In the genomic region with DNA sequence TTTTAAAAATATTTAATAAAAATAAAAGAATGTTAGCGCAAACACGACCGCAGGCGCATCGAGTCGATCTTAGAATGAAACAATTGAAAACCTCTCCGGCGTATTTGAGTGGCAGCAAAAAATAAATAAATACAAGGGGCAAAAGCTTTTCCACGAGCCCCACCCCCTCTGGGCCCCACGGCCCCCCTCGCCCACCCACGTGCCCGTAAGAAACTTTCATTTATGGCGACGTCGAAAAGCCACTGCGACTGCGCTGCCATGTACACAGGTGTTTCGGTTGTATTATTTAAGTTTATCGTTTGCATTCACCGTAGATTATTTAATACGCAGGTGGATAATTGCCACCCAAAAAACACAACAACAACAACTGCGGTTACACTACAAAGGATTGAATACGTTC, we compare ENCODE assay signal across 1 fruit fly cellular context.
TF ChIP-seq lines count a peak whose summit lies in the region.

No protein-coding gene starts in this region.

TF ChIP-seq in whole organism, embryonic, 481 proteins besides CTCF, POLR2A, EP300 and RAD21 (continued from another document):
- TF ChIP-seq zfh1 (GFP tag; IDR thresholded peaks at IDR 0.05; lab: Robert Waterston, UW) (no peak), al (GFP tag; IDR thresholded peaks at IDR 0.05; lab: Robert Waterston, UW) (no peak), row (GFP tag; IDR thresholded peaks at IDR 0.05; lab: Robert Waterston, UW) (no peak), CG30020 (tag; optimal IDR thresholded peaks at IDR 0.05; lab: Kevin White, UChicago) (no peak), mam (GFP tag; optimal IDR thresholded peaks at IDR 0.05; lab: Kevin White, UChicago) (no peak), CG13894 (tag; optimal IDR thresholded peaks at IDR 0.05; lab: Kevin White, UChicago) (peak; percentile 6), CG8359 (GFP tag; optimal IDR thresholded peaks at IDR 0.05; lab: Kevin White, UChicago; ENCODE audit: borderline replicate concordance) (no peak), Tbp (GFP tag; optimal IDR thresholded peaks at IDR 0.05; lab: Kevin White, UChicago) (no peak), cwo (GFP tag; optimal IDR thresholded peaks at IDR 0.05; lab: Kevin White, UChicago) (peak; percentile 32), CG2678 (tag; optimal IDR thresholded peaks at IDR 0.05; lab: Kevin White, UChicago) (no peak), Optix (GFP tag; IDR thresholded peaks at IDR 0.05; lab: Robert Waterston, UW) (no peak), ro (GFP tag; IDR thresholded peaks at IDR 0.05; lab: Robert Waterston, UW) (no peak), CG7745 (tag; optimal IDR thresholded peaks at IDR 0.05; lab: Kevin White, UChicago) (no peak), fru (optimal IDR thresholded peaks at IDR 0.05; lab: Kevin White, UChicago) (no peak), Bgb (GFP tag; IDR thresholded peaks at IDR 0.05; lab: Robert Waterston, UW; ENCODE audit: partially characterized antibody) (no peak), CG5180 (GFP tag; optimal IDR thresholded peaks at IDR 0.05; lab: Kevin White, UChicago) (no peak), Stat92E (GFP tag; optimal IDR thresholded peaks at IDR 0.05; lab: Kevin White, UChicago) (no peak), Hand (GFP tag; optimal IDR thresholded peaks at IDR 0.05; lab: Kevin White, UChicago) (no peak), CG9932 (GFP tag; IDR thresholded peaks at IDR 0.05; lab: Robert Waterston, UW) (no peak), bowl (GFP tag; IDR thresholded peaks at IDR 0.05; lab: Robert Waterston, UW) (no peak), CG15269 (tag; optimal IDR thresholded peaks at IDR 0.05; lab: Kevin White, UChicago) (peak; percentile 22), CG9817 (tag; optimal IDR thresholded peaks at IDR 0.05; lab: Kevin White, UChicago) (no peak), Lhr (GFP tag; optimal IDR thresholded peaks at IDR 0.05; lab: Kevin White, UChicago) (no peak), CG15601 (tag; optimal IDR thresholded peaks at IDR 0.05; lab: Kevin White, UChicago) (no peak), CG1602 (GFP tag; optimal IDR thresholded peaks at IDR 0.05; lab: Kevin White, UChicago) (no peak), ewg (GFP tag; optimal IDR thresholded peaks at IDR 0.05; lab: Kevin White, UChicago) (no peak), pb (GFP tag; optimal IDR thresholded peaks at IDR 0.05; lab: Kevin White, UChicago) (no peak), CG7786 (GFP tag; optimal IDR thresholded peaks at IDR 0.05; lab: Kevin White, UChicago) (no peak), CG10654 (GFP tag; optimal IDR thresholded peaks at IDR 0.05; lab: Kevin White, UChicago) (no peak), CG15514 (GFP tag; optimal IDR thresholded peaks at IDR 0.05; lab: Kevin White, UChicago) (peak; percentile 15), CG1647 (GFP tag; optimal IDR thresholded peaks at IDR 0.05; lab: Kevin White, UChicago) (no peak), Blimp-1 (GFP tag; optimal IDR thresholded peaks at IDR 0.05; lab: Kevin White, UChicago) (no peak), CG8478 (optimal IDR thresholded peaks at IDR 0.05; lab: Kevin White, UChicago) (no peak), CG31388 (GFP tag; optimal IDR thresholded peaks at IDR 0.05; lab: Kevin White, UChicago) (no peak), CG17385 (GFP tag; optimal IDR thresholded peaks at IDR 0.05; lab: Kevin White, UChicago) (peak; percentile 19), CG6683 (GFP tag; optimal IDR thresholded peaks at IDR 0.05; lab: Kevin White, UChicago) (no peak), HLHmδ (GFP tag; optimal IDR thresholded peaks at IDR 0.05; lab: Kevin White, UChicago) (no peak), CG34376 (GFP tag; optimal IDR thresholded peaks at IDR 0.05; lab: Kevin White, UChicago) (peak; percentile 31), Hmr (GFP tag; optimal IDR thresholded peaks at IDR 0.05; lab: Kevin White, UChicago) (peak; percentile 40), CG6791 (GFP tag; IDR thresholded peaks at IDR 0.05; lab: Robert Waterston, UW; ENCODE audit: partially characterized antibody) (no peak), Hr78 (GFP tag; optimal IDR thresholded peaks at IDR 0.05; lab: Kevin White, UChicago) (no peak), Asciz (GFP tag; optimal IDR thresholded peaks at IDR 0.05; lab: Kevin White, UChicago) (no peak), dm (GFP tag; optimal IDR thresholded peaks at IDR 0.05; lab: Kevin White, UChicago) (no peak), Dip3 (GFP tag; optimal IDR thresholded peaks at IDR 0.05; lab: Kevin White, UChicago) (no peak), CG6175 (GFP tag; IDR thresholded peaks at IDR 0.05; lab: Robert Waterston, UW) (no peak), Nf-YC (tag; optimal IDR thresholded peaks at IDR 0.05; lab: Kevin White, UChicago) (no peak), eve (GFP tag; optimal IDR thresholded peaks at IDR 0.05; lab: Kevin White, UChicago) (no peak), scrt (GFP tag; optimal IDR thresholded peaks at IDR 0.05; lab: Kevin White, UChicago) (no peak), CG18619 (GFP tag; optimal IDR thresholded peaks at IDR 0.05; lab: Kevin White, UChicago) (no peak), CG4282 (GFP tag; optimal IDR thresholded peaks at IDR 0.05; lab: Kevin White, UChicago) (no peak), cg (GFP tag; optimal IDR thresholded peaks at IDR 0.05; lab: Kevin White, UChicago) (no peak), corto (GFP tag; optimal IDR thresholded peaks at IDR 0.05; lab: Kevin White, UChicago) (no peak), CG12104 (GFP tag; optimal IDR thresholded peaks at IDR 0.05; lab: Kevin White, UChicago) (no peak), Fer1 (GFP tag; optimal IDR thresholded peaks at IDR 0.05; lab: Kevin White, UChicago) (peak; percentile 26), Hr39 (optimal IDR thresholded peaks at IDR 0.05; lab: Kevin White, UChicago) (no peak), pfk (GFP tag; optimal IDR thresholded peaks at IDR 0.05; lab: Kevin White, UChicago) (no peak), Deaf1 (tag; optimal IDR thresholded peaks at IDR 0.05; lab: Kevin White, UChicago) (no peak), Fer2 (tag; optimal IDR thresholded peaks at IDR 0.05; lab: Kevin White, UChicago) (no peak), aop (GFP tag; IDR thresholded peaks at IDR 0.05; lab: Robert Waterston, UW) (no peak), Xbp1 (GFP tag; optimal IDR thresholded peaks at IDR 0.05; lab: Kevin White, UChicago) (no peak), CG9437 (GFP tag; optimal IDR thresholded peaks at IDR 0.05; lab: Kevin White, UChicago) (no peak), MBD-R2 (GFP tag; IDR thresholded peaks at IDR 0.05; lab: Robert Waterston, UW) (no peak), Eip74EF (GFP tag; optimal IDR thresholded peaks at IDR 0.05; lab: Kevin White, UChicago) (no peak), chinmo (GFP tag; IDR thresholded peaks at IDR 0.05; lab: Robert Waterston, UW; ENCODE audit: partially characterized antibody) (peak; percentile 84), sna (GFP tag; IDR thresholded peaks at IDR 0.05; lab: Robert Waterston, UW; ENCODE audit: partially characterized antibody) (no peak), dmrt11E (tag; optimal IDR thresholded peaks at IDR 0.05; lab: Kevin White, UChicago) (no peak), CG2712 (tag; optimal IDR thresholded peaks at IDR 0.05; lab: Kevin White, UChicago) (no peak), CG5953 (GFP tag; IDR thresholded peaks at IDR 0.05; lab: Robert Waterston, UW) (no peak), mld (GFP tag; IDR thresholded peaks at IDR 0.05; lab: Robert Waterston, UW; ENCODE audit: partially characterized antibody) (no peak), ci (GFP tag; IDR thresholded peaks at IDR 0.05; lab: Robert Waterston, UW) (peak; percentile 67; the same call in 2 of the 3 replicates), CG9876 (GFP tag; optimal IDR thresholded peaks at IDR 0.05; lab: Kevin White, UChicago) (no peak), lmd (GFP tag; IDR thresholded peaks at IDR 0.05; lab: Robert Waterston, UW) (no peak), caup (GFP tag; optimal IDR thresholded peaks at IDR 0.05; lab: Kevin White, UChicago; ENCODE audit: severe bottlenecking) (peak; percentile 17), CG10209 (GFP tag; optimal IDR thresholded peaks at IDR 0.05; lab: Kevin White, UChicago) (peak; percentile 1), CG13424 (tag; optimal IDR thresholded peaks at IDR 0.05; lab: Kevin White, UChicago) (no peak), CG2199 (GFP tag; IDR thresholded peaks at IDR 0.05; lab: Robert Waterston, UW) (peak; percentile 82; the same call in 2 of the 3 replicates), CG8765 (GFP tag; IDR thresholded peaks at IDR 0.05; lab: Robert Waterston, UW) (no peak), B-H1 (GFP tag; IDR thresholded peaks at IDR 0.05; lab: Robert Waterston, UW) (no peak), CG8290 (GFP tag; optimal IDR thresholded peaks at IDR 0.05; lab: Kevin White, UChicago) (no peak), CG8290 (tag; optimal IDR thresholded peaks at IDR 0.05; lab: Kevin White, UChicago) (peak in 1 of 2 experiments; percentile 53), sd (tag; optimal IDR thresholded peaks at IDR 0.05; lab: Kevin White, UChicago) (peak; percentile 32), hth (optimal IDR thresholded peaks at IDR 0.05; lab: Kevin White, UChicago) (no peak), CG15011 (GFP tag; optimal IDR thresholded peaks at IDR 0.05; lab: Kevin White, UChicago) (no peak), CG14014 (GFP tag; IDR thresholded peaks at IDR 0.05; lab: Robert Waterston, UW) (no peak), CG11504 (tag; optimal IDR thresholded peaks at IDR 0.05; lab: Kevin White, UChicago) (no peak), Spps (tag; optimal IDR thresholded peaks at IDR 0.05; lab: Kevin White, UChicago) (no peak), CG17829 (tag; optimal IDR thresholded peaks at IDR 0.05; lab: Kevin White, UChicago) (no peak), CG16779 (GFP tag; IDR thresholded peaks at IDR 0.05; lab: Robert Waterston, UW) (no peak), en (GFP tag; optimal IDR thresholded peaks at IDR 0.05; lab: Kevin White, UChicago) (no peak), CG11085 (GFP tag; IDR thresholded peaks at IDR 0.05; lab: Robert Waterston, UW) (no peak), CG10321 (GFP tag; IDR thresholded peaks at IDR 0.05; lab: Robert Waterston, UW) (no peak), pho (GFP tag; optimal IDR thresholded peaks at IDR 0.05; lab: Kevin White, UChicago) (no peak), Sry-δ (GFP tag; optimal IDR thresholded peaks at IDR 0.05; lab: Kevin White, UChicago) (no peak), z (GFP tag; IDR thresholded peaks at IDR 0.05; lab: Robert Waterston, UW) (0 out of 3 replicates have a peak, but pooled peaks have one; percentile 45), CG30403 (GFP tag; optimal IDR thresholded peaks at IDR 0.05; lab: Kevin White, UChicago) (no peak), Max (GFP tag; optimal IDR thresholded peaks at IDR 0.05; lab: Kevin White, UChicago) (no peak), CG1529 (GFP tag; optimal IDR thresholded peaks at IDR 0.05; lab: Kevin White, UChicago) (no peak), CG34422 (GFP tag; IDR thresholded peaks at IDR 0.05; lab: Robert Waterston, UW) (no peak), TFAM (GFP tag; optimal IDR thresholded peaks at IDR 0.05; lab: Kevin White, UChicago) (no peak), Dll (GFP tag; IDR thresholded peaks at IDR 0.05; lab: Robert Waterston, UW; ENCODE audit: partially characterized antibody) (no peak), CG3995 (GFP tag; optimal IDR thresholded peaks at IDR 0.05; lab: Kevin White, UChicago) (no peak), CG33557 (GFP tag; optimal IDR thresholded peaks at IDR 0.05; lab: Kevin White, UChicago) (no peak), CG6689 (GFP tag; IDR thresholded peaks at IDR 0.05; lab: Robert Waterston, UW) (no peak), gcm (GFP tag; optimal IDR thresholded peaks at IDR 0.05; lab: Kevin White, UChicago) (no peak), fd3F (GFP tag; optimal IDR thresholded peaks at IDR 0.05; lab: Kevin White, UChicago) (no peak)
